Worm (Caenorhabditis elegans): ENCODE measurements around the gene F15G9.6.

- TF ChIP-seq tbx-8 (GFP tag; optimal IDR thresholded peaks at IDR 0.05) (no peak), nhr-12 (tag; optimal IDR thresholded peaks at IDR 0.05) (no peak), elt-1 (tag; optimal IDR thresholded peaks at IDR 0.05; ENCODE audit: borderline replicate concordance, insufficient read depth) (no peak), nhr-237 (tag; optimal IDR thresholded peaks at IDR 0.05) (no peak), mab-5 (tag; optimal IDR thresholded peaks at IDR 0.05) (no peak), lsy-2 (tag; optimal IDR thresholded peaks at IDR 0.05) (no peak), unc-39 (tag; optimal IDR thresholded peaks at IDR 0.05) (no peak), ceh-83 (GFP tag; optimal IDR thresholded peaks at IDR 0.05) (no peak), unc-62 (GFP tag; optimal IDR thresholded peaks at IDR 0.05) (no peak)
These were observed 47.4 kb downstream of the F15G9.6 start, which contains the start of gene T09B9.1 for ce11 chrX:9756971-9757370.
